Fruit fly (Drosophila melanogaster): ENCODE data around the gene CG1077.

Gene CG1077

DNA sequence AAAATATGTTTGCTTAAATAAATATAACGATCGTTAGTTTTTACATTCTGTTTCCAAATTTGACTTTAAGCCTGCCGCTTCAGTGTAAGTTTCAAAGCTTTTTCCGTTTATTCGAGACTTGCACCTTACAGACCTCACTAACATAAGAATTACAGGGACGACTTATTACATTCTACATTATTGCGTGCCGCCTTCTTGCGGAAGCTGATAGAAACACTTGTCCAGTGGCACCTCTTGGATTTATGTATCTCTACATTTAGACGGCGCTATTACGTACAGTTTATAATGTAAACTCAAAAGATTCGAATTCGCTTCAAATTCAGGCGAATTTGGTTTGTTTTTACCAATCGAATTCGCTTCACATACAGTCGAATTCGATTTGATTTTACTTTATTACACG is 3.5 kb downstream of the CG1077 start:
- TF ChIP-seq fd96Cb (tag; optimal IDR thresholded peaks at IDR 0.05) (no peak), Awh (GFP tag; IDR thresholded peaks at IDR 0.05) (no peak), tx (GFP tag; optimal IDR thresholded peaks at IDR 0.05) (no peak), Vsx1 (GFP tag; optimal IDR thresholded peaks at IDR 0.05) (no peak), z (GFP tag; IDR thresholded peaks at IDR 0.05) (no peak), crol (GFP tag; IDR thresholded peaks at IDR 0.05) (no peak), lab (GFP tag; optimal IDR thresholded peaks at IDR 0.05) (no peak), D19A (tag; optimal IDR thresholded peaks at IDR 0.05) (no peak), danr (GFP tag; IDR thresholded peaks at IDR 0.05) (no peak), CG16815 (GFP tag; optimal IDR thresholded peaks at IDR 0.05) (no peak), fru (optimal IDR thresholded peaks at IDR 0.05) (no peak), TFAM (GFP tag; optimal IDR thresholded peaks at IDR 0.05) (no peak), shn (GFP tag; optimal IDR thresholded peaks at IDR 0.05) (no peak), CG10366 (GFP tag; IDR thresholded peaks at IDR 0.05) (no peak), crp (GFP tag; optimal IDR thresholded peaks at IDR 0.05) (no peak), mam (GFP tag; optimal IDR thresholded peaks at IDR 0.05) (peak; percentile 23), CG17385 (GFP tag; optimal IDR thresholded peaks at IDR 0.05) (no peak), prd (optimal IDR thresholded peaks at IDR 0.05) (peak in 1 of 2 experiments; percentile 63), prd (GFP tag; IDR thresholded peaks at IDR 0.05) (no peak), D19B (GFP tag; optimal IDR thresholded peaks at IDR 0.05) (no peak), CG5180 (GFP tag; optimal IDR thresholded peaks at IDR 0.05) (no peak), CG18476 (GFP tag; optimal IDR thresholded peaks at IDR 0.05) (no peak), CG4424 (GFP tag; optimal IDR thresholded peaks at IDR 0.05) (no peak), CG2889 (GFP tag; IDR thresholded peaks at IDR 0.05) (no peak), CG14441 (GFP tag; IDR thresholded peaks at IDR 0.05) (0 out of 2 replicates have a peak, but pooled peaks have one; percentile 8), CG10462 (GFP tag; optimal IDR thresholded peaks at IDR 0.05) (no peak), crc (GFP tag; optimal IDR thresholded peaks at IDR 0.05) (no peak), CG1792 (GFP tag; optimal IDR thresholded peaks at IDR 0.05) (no peak), ewg (GFP tag; optimal IDR thresholded peaks at IDR 0.05) (no peak), CG3163 (GFP tag; optimal IDR thresholded peaks at IDR 0.05) (peak; percentile 15), CG11085 (GFP tag; IDR thresholded peaks at IDR 0.05) (0 out of 2 replicates have a peak, but pooled peaks have one; percentile 25), ham (GFP tag; IDR thresholded peaks at IDR 0.05) (no peak), CG10274 (GFP tag; optimal IDR thresholded peaks at IDR 0.05) (no peak), sob (GFP tag; IDR thresholded peaks at IDR 0.05) (no peak), CG6791 (GFP tag; IDR thresholded peaks at IDR 0.05; ENCODE audit: partially characterized antibody) (peak; percentile 9; the same call in 1 of the 3 replicates), ro (GFP tag; IDR thresholded peaks at IDR 0.05) (no peak), Side (GFP tag; optimal IDR thresholded peaks at IDR 0.05) (no peak), nerfin-2 (GFP tag; IDR thresholded peaks at IDR 0.05; ENCODE audit: partially characterized antibody) (no peak), Elba2 (GFP tag; optimal IDR thresholded peaks at IDR 0.05) (no peak), CG1529 (GFP tag; optimal IDR thresholded peaks at IDR 0.05) (no peak), Taf1 (GFP tag; IDR thresholded peaks at IDR 0.05) (no peak), CG8281 (tag; optimal IDR thresholded peaks at IDR 0.05) (no peak), H2.0 (GFP tag; IDR thresholded peaks at IDR 0.05) (no peak), CG9876 (GFP tag; optimal IDR thresholded peaks at IDR 0.05) (peak; percentile 39), CG4328 (GFP tag; optimal IDR thresholded peaks at IDR 0.05) (no peak), CG6175 (GFP tag; IDR thresholded peaks at IDR 0.05) (no peak), CG34376 (GFP tag; optimal IDR thresholded peaks at IDR 0.05) (no peak), ken (GFP tag; IDR thresholded peaks at IDR 0.05) (0 out of 3 replicates have a peak, but pooled peaks have one; percentile 50), cato (GFP tag; optimal IDR thresholded peaks at IDR 0.05; ENCODE audit: borderline replicate concordance) (no peak), CHES-1-like (GFP tag; optimal IDR thresholded peaks at IDR 0.05) (no peak), fd64A (GFP tag; optimal IDR thresholded peaks at IDR 0.05) (no peak), gro (GFP tag; optimal IDR thresholded peaks at IDR 0.05) (no peak), Oaz (GFP tag; IDR thresholded peaks at IDR 0.05) (no peak)

Measured in whole organism, embryonic.